Fruit fly (Drosophila melanogaster): ENCODE results near the gene eIF5.

The eIF5 gene

DNA sequence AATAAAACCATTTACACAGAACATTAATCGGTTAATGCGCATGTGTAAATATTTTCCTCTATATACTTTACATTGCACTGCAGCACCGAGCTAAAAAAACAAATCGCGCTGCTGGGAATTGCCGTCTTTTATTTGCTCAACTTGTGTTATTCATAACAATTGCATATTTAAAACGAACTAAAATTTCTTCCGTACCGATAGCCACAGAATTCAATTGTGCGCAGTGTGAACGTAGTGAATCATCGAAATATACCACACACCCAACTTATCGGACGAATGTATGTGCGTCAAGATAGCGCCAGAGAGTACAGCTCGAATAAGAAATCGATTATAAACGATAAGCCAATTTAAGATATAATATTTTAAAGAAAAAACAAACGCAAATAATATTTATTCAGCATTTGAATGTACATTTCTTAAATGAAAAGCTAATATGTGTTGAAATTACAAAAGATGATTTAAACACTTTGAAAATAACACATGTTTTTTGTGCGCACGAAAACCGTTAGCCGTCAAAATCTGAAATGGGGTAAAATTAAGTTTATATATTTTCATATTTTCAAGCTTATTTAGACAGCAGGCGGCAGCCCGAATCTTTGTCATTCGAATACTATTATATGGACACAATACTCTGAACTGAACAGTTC, 13.9 kb upstream of the eIF5 start, which contains the start of the genes vap and CG12698 (continued):
- TF ChIP-seq zen2 (GFP tag; IDR thresholded peaks at IDR 0.05; ENCODE audit: partially characterized antibody) (no peak; the same call in 2 of the 3 replicates), CG13424 (tag; optimal IDR thresholded peaks at IDR 0.05) (no peak), CG15601 (tag; optimal IDR thresholded peaks at IDR 0.05) (peak; percentile 0), CG7963 (GFP tag; IDR thresholded peaks at IDR 0.05; ENCODE audit: partially characterized antibody) (peak; percentile 67), Dll (GFP tag; IDR thresholded peaks at IDR 0.05; ENCODE audit: partially characterized antibody) (peak; percentile 64), CG2202 (tag; optimal IDR thresholded peaks at IDR 0.05) (no peak), MBD-R2 (GFP tag; IDR thresholded peaks at IDR 0.05) (peak; percentile 59), CG10366 (GFP tag; IDR thresholded peaks at IDR 0.05) (no peak), Dp (GFP tag; optimal IDR thresholded peaks at IDR 0.05) (peak; percentile 58), phol (tag; optimal IDR thresholded peaks at IDR 0.05) (peak; percentile 30), bbx (GFP tag; IDR thresholded peaks at IDR 0.05; ENCODE audit: partially characterized antibody) (peak; percentile 64), CG13287 (GFP tag; IDR thresholded peaks at IDR 0.05; ENCODE audit: partially characterized antibody) (peak; percentile 73), CG34224 (GFP tag; IDR thresholded peaks at IDR 0.05; ENCODE audit: partially characterized antibody) (peak; percentile 35; the same call in 1 of the 3 replicates), dm (GFP tag; optimal IDR thresholded peaks at IDR 0.05) (peak; percentile 2), Blimp-1 (GFP tag; optimal IDR thresholded peaks at IDR 0.05) (no peak), CG10267 (tag; optimal IDR thresholded peaks at IDR 0.05) (peak; percentile 40), unc-4 (GFP tag; IDR thresholded peaks at IDR 0.05; ENCODE audit: partially characterized antibody) (peak; percentile 59), ato (GFP tag; IDR thresholded peaks at IDR 0.05; ENCODE audit: partially characterized antibody) (peak; percentile 28; the same call in 1 of the 2 replicates), pita (GFP tag; optimal IDR thresholded peaks at IDR 0.05) (no peak), Tbp (GFP tag; optimal IDR thresholded peaks at IDR 0.05) (no peak), ase (GFP tag; IDR thresholded peaks at IDR 0.05) (no peak), Bteb2 (GFP tag; optimal IDR thresholded peaks at IDR 0.05) (no peak), twi (tag; optimal IDR thresholded peaks at IDR 0.05) (no peak), knrl (GFP tag; IDR thresholded peaks at IDR 0.05; ENCODE audit: partially characterized antibody) (peak; percentile 75), CG10147 (GFP tag; optimal IDR thresholded peaks at IDR 0.05) (no peak), YL-1 (GFP tag; optimal IDR thresholded peaks at IDR 0.05) (peak; percentile 38), HLHmδ (GFP tag; optimal IDR thresholded peaks at IDR 0.05) (no peak), HmgZ (tag; optimal IDR thresholded peaks at IDR 0.05) (peak; percentile 39), kay (GFP tag; optimal IDR thresholded peaks at IDR 0.05) (no peak), inv (GFP tag; IDR thresholded peaks at IDR 0.05; ENCODE audit: partially characterized antibody) (peak; percentile 71), CG30020 (tag; optimal IDR thresholded peaks at IDR 0.05) (peak; percentile 96), CG6765 (GFP tag; optimal IDR thresholded peaks at IDR 0.05) (no peak), BEAF-32 (GFP tag; optimal IDR thresholded peaks at IDR 0.05) (peak; percentile 80), stwl (tag; optimal IDR thresholded peaks at IDR 0.05) (peak; percentile 92), nerfin-2 (GFP tag; IDR thresholded peaks at IDR 0.05; ENCODE audit: partially characterized antibody) (peak; percentile 55; the same call in 1 of the 2 replicates), pfk (GFP tag; optimal IDR thresholded peaks at IDR 0.05) (peak; percentile 5), CG2120 (GFP tag; optimal IDR thresholded peaks at IDR 0.05) (peak; percentile 8), Eip74EF (GFP tag; optimal IDR thresholded peaks at IDR 0.05) (no peak), CG6791 (GFP tag; IDR thresholded peaks at IDR 0.05; ENCODE audit: partially characterized antibody) (peak; percentile 74), hb (GFP tag; IDR thresholded peaks at IDR 0.05; ENCODE audit: partially characterized antibody) (0 out of 3 replicates have a peak, but pooled peaks have one; percentile 14), CG12659 (GFP tag; optimal IDR thresholded peaks at IDR 0.05) (peak; percentile 79), sna (GFP tag; IDR thresholded peaks at IDR 0.05; ENCODE audit: partially characterized antibody) (peak; percentile 35; the same call in 1 of the 2 replicates), CG7357 (GFP tag; IDR thresholded peaks at IDR 0.05) (peak; percentile 91), CG9797 (GFP tag; optimal IDR thresholded peaks at IDR 0.05) (peak; percentile 66), CG1603 (tag; optimal IDR thresholded peaks at IDR 0.05) (peak; percentile 100), cato (GFP tag; optimal IDR thresholded peaks at IDR 0.05; ENCODE audit: borderline replicate concordance) (no peak)

Data from whole organism, embryonic.